Fruit fly (Drosophila melanogaster) whole organism, embryonic: ENCODE measurements around the gene mRpL4.

Experiments used
- ATbp ChIP-seq: fragments of 200-800 bp; sonication (Bioruptor generic); optimal IDR thresholded peaks from 2 replicates; lab custom pipeline; 2017; ENCODE audit warnings: missing biosample characterization, mild to moderate bottlenecking, missing genetic modification characterization, missing genetic modification reagents
- Ada2b ChIP-seq: fragments of 200-800 bp; sonication (Bioruptor generic); IDR thresholded peaks from 2 replicates; pipeline ENCODE4 v1.3.6; 2022; ENCODE audit warnings: missing biosample characterization, missing genetic modification characterization
- CG10147 ChIP-seq: fragments of 200-800 bp; sonication (Bioruptor generic); optimal IDR thresholded peaks from 2 replicates; lab custom pipeline; 2019; ENCODE audit warnings: missing biosample characterization, mild to moderate bottlenecking, missing genetic modification characterization, moderate library complexity
- CG10462 ChIP-seq: fragments of 200-800 bp; sonication (Bioruptor generic); optimal IDR thresholded peaks from 2 replicates; lab custom pipeline; 2016; ENCODE audit warnings: missing biosample characterization, missing genetic modification characterization
- CG11093 ChIP-seq: fragments of 200-800 bp; sonication (Bioruptor generic); IDR thresholded peaks from 3 replicates; pipeline ENCODE4 v1.3.6; 2022; ENCODE audit warnings: missing biosample characterization, missing genetic modification characterization
- CG11504 ChIP-seq: fragments of 200-800 bp; sonication (Bioruptor generic); optimal IDR thresholded peaks from 3 replicates; lab custom pipeline; 2019; ENCODE audit warnings: missing biosample characterization, mild to moderate bottlenecking, missing genetic modification characterization, moderate library complexity
- CG12071 ChIP-seq: fragments of 200-800 bp; sonication (Bioruptor generic); optimal IDR thresholded peaks from 3 replicates; lab custom pipeline; 2018; ENCODE audit warnings: missing biosample characterization, mild to moderate bottlenecking, missing genetic modification characterization
- CG12219 ChIP-seq: fragments of 200-800 bp; sonication (Bioruptor generic); optimal IDR thresholded peaks from 3 replicates; lab custom pipeline; 2018; ENCODE audit warnings: missing biosample characterization, mild to moderate bottlenecking, missing genetic modification characterization
- CG14441 ChIP-seq: fragments of 200-800 bp; sonication (Bioruptor generic); IDR thresholded peaks from 2 replicates; pipeline ENCODE4 v1.3.6; 2022; ENCODE audit warnings: missing biosample characterization, missing genetic modification characterization
- CG14710 ChIP-seq: fragments of 200-800 bp; sonication (Bioruptor generic); optimal IDR thresholded peaks from 3 replicates; lab custom pipeline; 2019; ENCODE audit warnings: missing biosample characterization, mild to moderate bottlenecking, missing genetic modification characterization, moderate library complexity
- CG1529 ChIP-seq: fragments of 200-800 bp; sonication (Bioruptor generic); optimal IDR thresholded peaks from 3 replicates; lab custom pipeline; 2018; ENCODE audit warnings: missing biosample characterization, missing genetic modification characterization
- CG2202 ChIP-seq: fragments of 200-800 bp; sonication (Bioruptor generic); optimal IDR thresholded peaks from 2 replicates; lab custom pipeline; 2018; ENCODE audit warnings: missing biosample characterization, mild to moderate bottlenecking, missing genetic modification characterization
- CG3065 ChIP-seq: fragments of 200-800 bp; sonication (Bioruptor generic); optimal IDR thresholded peaks from 2 replicates; lab custom pipeline; 2016; ENCODE audit warnings: missing biosample characterization, missing genetic modification characterization
- CG31365 ChIP-seq: fragments of 200-800 bp; sonication (Bioruptor generic); optimal IDR thresholded peaks from 2 replicates; lab custom pipeline; 2018; ENCODE audit warnings: missing biosample characterization, mild to moderate bottlenecking, missing genetic modification characterization
- CG31441 ChIP-seq: fragments of 200-800 bp; sonication (Bioruptor generic); IDR thresholded peaks from 2 replicates; pipeline ENCODE4 v1.3.6; 2022; ENCODE audit warnings: missing biosample characterization, missing genetic modification characterization
- CG3995 ChIP-seq: fragments of 200-800 bp; sonication (Bioruptor generic); optimal IDR thresholded peaks from 3 replicates; lab custom pipeline; 2016; ENCODE audit warnings: missing biosample characterization, missing genetic modification characterization
- CG4424 ChIP-seq: fragments of 200-800 bp; sonication (Bioruptor generic); optimal IDR thresholded peaks from 3 replicates; lab custom pipeline; 2016; ENCODE audit warnings: missing biosample characterization, missing genetic modification characterization
- CG6791 ChIP-seq: fragments of 200-800 bp; sonication (Bioruptor generic); IDR thresholded peaks from 3 replicates; pipeline ENCODE4 v1.3.6; 2022; ENCODE audit warnings: missing biosample characterization, missing genetic modification characterization; ENCODE audit not compliant: partially characterized antibody
- CG7987 ChIP-seq: fragments of 200-800 bp; sonication (Bioruptor generic); optimal IDR thresholded peaks from 2 replicates; lab custom pipeline; 2018; ENCODE audit warnings: missing biosample characterization, mild to moderate bottlenecking, missing genetic modification characterization, moderate library complexity
- CG9727 ChIP-seq: fragments of 200-800 bp; sonication (Bioruptor generic); optimal IDR thresholded peaks from 3 replicates; lab custom pipeline; 2017; ENCODE audit warnings: missing biosample characterization, mild to moderate bottlenecking, missing genetic modification characterization
- CG9932 ChIP-seq: fragments of 200-800 bp; sonication (Bioruptor generic); IDR thresholded peaks from 2 replicates; pipeline ENCODE4 v1.3.6; 2022; ENCODE audit warnings: missing biosample characterization, missing genetic modification characterization
- Chrac-16 ChIP-seq: fragments of 200-800 bp; sonication (Bioruptor generic); optimal IDR thresholded peaks from 3 replicates; lab custom pipeline; 2016; ENCODE audit warnings: missing biosample characterization, missing genetic modification characterization
- Ets65A ChIP-seq: fragments of 200-800 bp; sonication (Bioruptor generic); peaks from one replicate; lab custom pipeline; 2016; ENCODE audit warnings: missing biosample characterization, missing genetic modification characterization
- Fer1 ChIP-seq: fragments of 200-800 bp; sonication (Bioruptor generic); optimal IDR thresholded peaks from 2 replicates; lab custom pipeline; 2017; ENCODE audit warnings: missing biosample characterization, mild to moderate bottlenecking, missing genetic modification characterization
- HLH3B ChIP-seq: fragments of 200-800 bp; sonication (Bioruptor generic); IDR thresholded peaks from 2 replicates; pipeline ENCODE4 v1.3.6; 2022; ENCODE audit warnings: missing biosample characterization, missing genetic modification characterization
- Hr51 ChIP-seq, 2 experiments: fragments of 200-800 bp; sonication (Bioruptor generic); optimal IDR thresholded peaks; 2 replicates in 1 of 2; 3 replicates in 1 of 2; lab custom pipeline; 2016 to 2018; ENCODE audit warnings: missing biosample characterization in 2 of 2, missing genetic modification characterization in 2 of 2, mild to moderate bottlenecking in 1 of 2, moderate library complexity in 1 of 2
- Lim3 ChIP-seq: fragments of 200-800 bp; sonication (Bioruptor generic); IDR thresholded peaks from 2 replicates; pipeline ENCODE4 v1.3.6; 2022; ENCODE audit warnings: missing biosample characterization, missing genetic modification characterization
- Sox102F ChIP-seq: fragments of 200-800 bp; sonication (Bioruptor generic); optimal IDR thresholded peaks from 2 replicates; lab custom pipeline; 2018; ENCODE audit warnings: missing biosample characterization, mild to moderate bottlenecking, missing genetic modification characterization, moderate library complexity
- Tbp ChIP-seq: fragments of >200 bp; optimal IDR thresholded peaks from 2 replicates; lab custom pipeline; 2018; ENCODE audit warnings: missing biosample characterization, missing genetic modification characterization
- amos ChIP-seq: fragments of 200-800 bp; sonication (Bioruptor generic); IDR thresholded peaks from 2 replicates; pipeline ENCODE4 v1.3.6; 2022; ENCODE audit warnings: missing biosample characterization, missing genetic modification characterization; ENCODE audit not compliant: partially characterized antibody
- bowl ChIP-seq: fragments of 200-800 bp; sonication (Bioruptor generic); IDR thresholded peaks from 2 replicates; pipeline ENCODE4 v1.3.6; 2022; ENCODE audit warnings: missing biosample characterization, missing genetic modification characterization
- cato ChIP-seq: fragments of 200-800 bp; sonication (Bioruptor generic); optimal IDR thresholded peaks from 2 replicates; lab custom pipeline; 2016; ENCODE audit warnings: missing biosample characterization, missing genetic modification characterization, borderline replicate concordance
- chif ChIP-seq, 2 experiments: fragments of 200-800 bp; sonication (Bioruptor generic); optimal IDR thresholded peaks; 3 replicates each; lab custom pipeline; 2016; ENCODE audit warnings: missing biosample characterization in 2 of 2, missing genetic modification characterization in 2 of 2
- disco-r ChIP-seq: fragments of 200-800 bp; sonication (Bioruptor generic); optimal IDR thresholded peaks from 2 replicates; lab custom pipeline; 2016; ENCODE audit warnings: missing biosample characterization, missing genetic modification characterization
- dysf ChIP-seq: fragments of 200-800 bp; sonication (Bioruptor generic); IDR thresholded peaks from 3 replicates; pipeline ENCODE4 v1.3.6; 2022; ENCODE audit warnings: missing biosample characterization, missing genetic modification characterization
- exex ChIP-seq: fragments of 200-800 bp; sonication (Bioruptor generic); optimal IDR thresholded peaks from 4 replicates; lab custom pipeline; 2018; ENCODE audit warnings: missing biosample characterization, mild to moderate bottlenecking, missing genetic modification characterization, moderate library complexity
- fd3F ChIP-seq: fragments of 200-800 bp; sonication (Bioruptor generic); optimal IDR thresholded peaks from 2 replicates; lab custom pipeline; 2018; ENCODE audit warnings: missing biosample characterization, mild to moderate bottlenecking, missing genetic modification characterization, moderate library complexity
- nau ChIP-seq: fragments of 200-800 bp; sonication (Bioruptor generic); optimal IDR thresholded peaks from 3 replicates; lab custom pipeline; 2017; ENCODE audit warnings: missing biosample characterization, mild to moderate bottlenecking, missing genetic modification characterization, missing genetic modification reagents
- nom ChIP-seq: fragments of 200-800 bp; sonication (Bioruptor generic); optimal IDR thresholded peaks from 2 replicates; lab custom pipeline; 2017; ENCODE audit warnings: missing biosample characterization, missing genetic modification characterization, mild to moderate bottlenecking, moderate library complexity, missing genetic modification reagents
- p53 ChIP-seq: fragments of 200-800 bp; sonication (Bioruptor generic); optimal IDR thresholded peaks from 2 replicates; lab custom pipeline; 2016; ENCODE audit warnings: missing biosample characterization, missing genetic modification characterization
- pb ChIP-seq: fragments of 200-800 bp; sonication (Bioruptor generic); optimal IDR thresholded peaks from 3 replicates; lab custom pipeline; 2016; ENCODE audit warnings: missing biosample characterization, missing genetic modification characterization
- pzg ChIP-seq: fragments of 200-800 bp; sonication (Bioruptor generic); optimal IDR thresholded peaks from 3 replicates; lab custom pipeline; 2018; ENCODE audit warnings: missing biosample characterization, mild to moderate bottlenecking, missing genetic modification characterization, moderate library complexity
- sc ChIP-seq, 3 experiments: fragments of >200 bp in 2 of 3; fragments of 200-800 bp in 1 of 3; sonication (Bioruptor generic) in 1 of 3; optimal IDR thresholded peaks; 2 replicates in 2 of 3; 3 replicates in 1 of 3; lab custom pipeline; 2017; ENCODE audit warnings: mild to moderate bottlenecking in 1 of 3, missing biosample characterization in 1 of 3, missing genetic modification characterization in 1 of 3, missing genetic modification reagents in 1 of 3
- sens ChIP-seq: fragments of 200-800 bp; sonication (Bioruptor generic); peaks from one replicate; lab custom pipeline; 2016; ENCODE audit warnings: missing biosample characterization, missing genetic modification characterization
- seq ChIP-seq: fragments of 200-800 bp; sonication (Bioruptor generic); IDR thresholded peaks from 2 replicates; pipeline ENCODE4 v1.3.6; 2022; ENCODE audit warnings: missing biosample characterization, missing genetic modification characterization
- slp2 ChIP-seq: fragments of 200-800 bp; sonication (Bioruptor generic); optimal IDR thresholded peaks from 2 replicates; lab custom pipeline; 2016; ENCODE audit warnings: missing biosample characterization, missing genetic modification characterization
- tna ChIP-seq: fragments of 200-800 bp; sonication (Bioruptor generic); IDR thresholded peaks from 2 replicates; pipeline ENCODE4 v1.3.6; 2022; ENCODE audit warnings: missing biosample characterization, missing genetic modification characterization; ENCODE audit not compliant: partially characterized antibody
- zfh1 ChIP-seq: fragments of 200-800 bp; sonication (Bioruptor generic); IDR thresholded peaks from 3 replicates; pipeline ENCODE4 v1.3.6; 2022; ENCODE audit warnings: missing biosample characterization, missing genetic modification characterization

The mRpL4 gene

dm6 chr2L:16287602-16288392 is 41.1 kb downstream of the mRpL4 start, which contains the start of the genes crp and pkaap (continued):
- TF ChIP-seq sc (optimal IDR thresholded peaks at IDR 0.05; lab: Kevin White, UChicago) = no peak
- peak; percentile 45 for TF ChIP-seq sc (GFP tag; optimal IDR thresholded peaks at IDR 0.05; lab: Kevin White, UChicago)
- TF ChIP-seq cato = no peak
- no peak for TF ChIP-seq Sox102F (GFP tag; lab: Kevin White, UChicago)
- TF ChIP-seq CG1529 (GFP tag; lab: Kevin White, UChicago) = peak; percentile 61
- peak; percentile 37 for TF ChIP-seq Tbp (GFP tag; lab: Kevin White, UChicago)
- TF ChIP-seq CG11093 = peak; percentile 55; the same call in 2 of the 3 replicates
- peak; percentile 15 for TF ChIP-seq CG12219 (GFP tag; lab: Kevin White, UChicago)
- no peak for TF ChIP-seq CG6791 (GFP tag; lab: Robert Waterston, UW)
- no peak for TF ChIP-seq nau (GFP tag; lab: Kevin White, UChicago)
- TF ChIP-seq seq (GFP tag; lab: Robert Waterston, UW) = no peak
- TF ChIP-seq Ada2b (GFP tag; lab: Robert Waterston, UW) = no peak
- peak; percentile 66 for TF ChIP-seq CG31365
- TF ChIP-seq CG3995 (GFP tag; lab: Kevin White, UChicago) = peak; percentile 55
- TF ChIP-seq Lim3 (GFP tag; lab: Robert Waterston, UW) = no peak
- TF ChIP-seq pzg (GFP tag; lab: Kevin White, UChicago) = peak; percentile 97
- peak; percentile 54 for TF ChIP-seq Fer1
- peak; percentile 65 for TF ChIP-seq nom (GFP tag; lab: Kevin White, UChicago)
- peak; percentile 74 for TF ChIP-seq CG7987 (GFP tag; lab: Kevin White, UChicago)
- peak; percentile 60 for TF ChIP-seq disco-r (GFP tag; lab: Kevin White, UChicago)
- no peak for TF ChIP-seq CG11504 (tag; lab: Kevin White, UChicago)
- TF ChIP-seq Ets65A (GFP tag; lab: Kevin White, UChicago) = peak; percentile 99
- no peak for TF ChIP-seq CG9932
- TF ChIP-seq CG10147 (GFP tag; lab: Kevin White, UChicago) = peak; percentile 42
- TF ChIP-seq sens (GFP tag; lab: Kevin White, UChicago) = peak; percentile 97
- peak; percentile 49 for TF ChIP-seq ATbp (GFP tag; lab: Kevin White, UChicago)
- peak; percentile 45 for TF ChIP-seq fd3F
- TF ChIP-seq zfh1 (GFP tag; lab: Robert Waterston, UW) = no peak
- TF ChIP-seq Hr51 (GFP tag; optimal IDR thresholded peaks at IDR 0.05; lab: Kevin White, UChicago) = peak in 1 of 2 experiments; percentile 88
- TF ChIP-seq dysf (GFP tag; lab: Robert Waterston, UW) = no peak
- TF ChIP-seq Chrac-16 (GFP tag; lab: Kevin White, UChicago) = peak; percentile 88
- no peak for TF ChIP-seq CG14441
- TF ChIP-seq p53 (GFP tag; lab: Kevin White, UChicago) = no peak
- peak; percentile 75 for TF ChIP-seq CG4424
- peak; percentile 13 for TF ChIP-seq exex (tag; lab: Kevin White, UChicago)
- TF ChIP-seq HLH3B = no peak
- TF ChIP-seq CG2202 (tag; lab: Kevin White, UChicago) = peak; percentile 41
- TF ChIP-seq CG9727 (GFP tag; lab: Kevin White, UChicago) = peak; percentile 48
- no peak for TF ChIP-seq amos (GFP tag; lab: Robert Waterston, UW)
- TF ChIP-seq bowl (GFP tag; lab: Robert Waterston, UW) = no peak
- peak; percentile 72 for TF ChIP-seq CG3065 (GFP tag; lab: Kevin White, UChicago)
- peak; percentile 63 for TF ChIP-seq CG12071
- peak; percentile 52 for TF ChIP-seq CG10462 (GFP tag; lab: Kevin White, UChicago)
- no peak for TF ChIP-seq CG31441 (GFP tag; lab: Robert Waterston, UW)
- peak; percentile 67 for TF ChIP-seq CG14710 (tag; lab: Kevin White, UChicago)
- peak; percentile 73 to 89 for TF ChIP-seq chif (GFP tag; optimal IDR thresholded peaks at IDR 0.05; lab: Kevin White, UChicago)
- no peak for TF ChIP-seq tna
- peak; percentile 54 for TF ChIP-seq pb (GFP tag; lab: Kevin White, UChicago)
- TF ChIP-seq slp2 (GFP tag; lab: Kevin White, UChicago) = peak; percentile 86
